Fruit fly (Drosophila melanogaster): ENCODE measurements around the gene ABCB7.

The ABCB7 gene

DNA sequence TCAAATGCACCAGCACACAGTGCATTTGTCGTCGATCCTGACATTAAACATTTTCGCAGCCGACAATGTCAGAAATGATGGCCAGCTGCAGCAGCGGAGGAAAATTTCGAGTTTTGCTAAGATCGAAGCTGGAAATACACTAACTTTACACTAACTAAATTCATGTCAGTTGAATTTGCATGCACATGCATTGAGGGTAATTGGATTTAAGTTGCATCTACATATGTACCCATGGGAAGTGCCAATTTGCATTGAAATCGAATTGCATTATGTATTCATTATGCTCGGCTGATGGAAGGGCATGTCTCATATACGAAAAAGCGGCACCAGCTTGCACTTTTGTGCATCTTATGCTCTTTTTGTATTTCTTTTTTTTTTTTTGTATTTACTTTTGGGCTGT, 33.4 kb upstream of the ABCB7 start:
- TF ChIP-seq CG17806 (tag; optimal IDR thresholded peaks at IDR 0.05) (peak; percentile 79), fd96Ca (GFP tag; IDR thresholded peaks at IDR 0.05) (peak; percentile 97), Pif1B (GFP tag; optimal IDR thresholded peaks at IDR 0.05) (peak; percentile 84), Pif1A (GFP tag; optimal IDR thresholded peaks at IDR 0.05) (peak; percentile 90), rn (GFP tag; IDR thresholded peaks at IDR 0.05) (peak; percentile 93), Ets98B (GFP tag; IDR thresholded peaks at IDR 0.05) (peak; percentile 97), CG10348 (GFP tag; IDR thresholded peaks at IDR 0.05) (peak; percentile 82), CG12605 (GFP tag; IDR thresholded peaks at IDR 0.05) (peak; percentile 88), CG14655 (GFP tag; optimal IDR thresholded peaks at IDR 0.05) (peak; percentile 87), CG15710 (tag; optimal IDR thresholded peaks at IDR 0.05) (peak; percentile 62), CG8159 (tag; optimal IDR thresholded peaks at IDR 0.05) (peak; percentile 83), Snoo (tag; optimal IDR thresholded peaks at IDR 0.05) (peak; percentile 90), D1 (tag; optimal IDR thresholded peaks at IDR 0.05) (no peak), CG4496 (GFP tag; IDR thresholded peaks at IDR 0.05) (peak; percentile 96), CG9948 (tag; optimal IDR thresholded peaks at IDR 0.05) (peak; percentile 71), EcR (GFP tag; optimal IDR thresholded peaks at IDR 0.05) (no peak), CG32121 (GFP tag; IDR thresholded peaks at IDR 0.05) (peak; percentile 95), CG13204 (GFP tag; optimal IDR thresholded peaks at IDR 0.05) (no peak), CG34367 (tag; optimal IDR thresholded peaks at IDR 0.05) (peak; percentile 30), gl (tag; optimal IDR thresholded peaks at IDR 0.05) (peak; percentile 67), CG8301 (tag; optimal IDR thresholded peaks at IDR 0.05) (peak; percentile 86)

DNA sequence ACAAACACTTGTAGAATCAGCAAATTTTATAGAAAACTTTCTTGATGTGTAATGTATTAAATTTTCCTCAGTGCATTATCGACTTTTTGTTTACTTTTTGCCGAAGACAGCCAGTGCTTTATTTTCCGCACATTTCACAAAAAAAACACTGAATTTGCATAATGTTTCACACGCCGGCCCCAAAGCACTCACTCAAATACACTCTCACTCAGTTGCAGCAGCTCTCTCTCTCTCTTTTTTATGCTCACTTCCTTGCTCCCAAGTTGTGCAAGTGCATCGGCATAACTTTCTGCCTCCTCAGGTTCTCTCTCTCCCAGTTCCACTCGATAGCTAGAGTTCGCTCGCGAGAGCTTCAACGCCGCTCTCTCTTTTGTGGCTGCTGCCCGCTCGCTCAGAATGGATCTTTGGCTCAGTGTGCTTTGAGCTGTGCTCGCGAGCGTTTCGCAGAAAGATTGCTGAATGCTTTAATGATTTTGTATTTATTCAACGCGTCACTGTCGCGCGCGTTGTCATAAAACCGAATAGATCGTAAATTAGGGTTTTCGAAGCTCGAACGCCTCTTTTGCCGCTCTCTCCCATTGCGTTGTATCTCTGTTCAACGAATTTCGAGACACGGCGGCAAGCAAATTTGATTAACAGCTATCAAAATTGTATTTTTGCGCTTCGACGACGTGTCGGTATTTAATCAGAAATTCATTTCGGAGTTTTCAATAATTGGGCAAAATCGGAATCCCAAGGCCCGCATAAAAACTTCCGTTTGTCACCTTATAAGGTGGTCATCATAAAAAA, 31.8 kb upstream of the ABCB7 start:
- peak; percentile 81 for TF ChIP-seq CG4496 (GFP tag; IDR thresholded peaks at IDR 0.05)
- 0 out of 2 replicates have a peak, but pooled peaks have one; percentile 12 for TF ChIP-seq rn (GFP tag; IDR thresholded peaks at IDR 0.05)
- TF ChIP-seq CG13204 (GFP tag; optimal IDR thresholded peaks at IDR 0.05): peak; percentile 46
- TF ChIP-seq CG8301 (tag; optimal IDR thresholded peaks at IDR 0.05): peak; percentile 59
- TF ChIP-seq CG9948 (tag; optimal IDR thresholded peaks at IDR 0.05): peak; percentile 23
- TF ChIP-seq CG8159 (tag; optimal IDR thresholded peaks at IDR 0.05): peak; percentile 55
- TF ChIP-seq CG17806 (tag; optimal IDR thresholded peaks at IDR 0.05): peak; percentile 47
- TF ChIP-seq CG12605 (GFP tag; IDR thresholded peaks at IDR 0.05): peak; percentile 92
- TF ChIP-seq CG14655 (GFP tag; optimal IDR thresholded peaks at IDR 0.05): peak; percentile 82
- peak; percentile 60; the same call in 1 of the 2 replicates for TF ChIP-seq CG32121 (GFP tag; IDR thresholded peaks at IDR 0.05)
- TF ChIP-seq Pif1A (GFP tag; optimal IDR thresholded peaks at IDR 0.05): peak; percentile 76
- TF ChIP-seq CG34367 (tag; optimal IDR thresholded peaks at IDR 0.05): peak; percentile 9
- TF ChIP-seq Snoo (tag; optimal IDR thresholded peaks at IDR 0.05): peak; percentile 31
- no peak for TF ChIP-seq CG15710 (tag; optimal IDR thresholded peaks at IDR 0.05)
- peak; percentile 77 for TF ChIP-seq EcR (GFP tag; optimal IDR thresholded peaks at IDR 0.05)
- peak; percentile 53 for TF ChIP-seq gl (tag; optimal IDR thresholded peaks at IDR 0.05)
- no peak for TF ChIP-seq D1 (tag; optimal IDR thresholded peaks at IDR 0.05)
- TF ChIP-seq fd96Ca (GFP tag; IDR thresholded peaks at IDR 0.05): peak; percentile 68
- TF ChIP-seq CG10348 (GFP tag; IDR thresholded peaks at IDR 0.05): no peak
- peak; percentile 85 for TF ChIP-seq Ets98B (GFP tag; IDR thresholded peaks at IDR 0.05)
- peak; percentile 88 for TF ChIP-seq Pif1B (GFP tag; optimal IDR thresholded peaks at IDR 0.05)

DNA sequence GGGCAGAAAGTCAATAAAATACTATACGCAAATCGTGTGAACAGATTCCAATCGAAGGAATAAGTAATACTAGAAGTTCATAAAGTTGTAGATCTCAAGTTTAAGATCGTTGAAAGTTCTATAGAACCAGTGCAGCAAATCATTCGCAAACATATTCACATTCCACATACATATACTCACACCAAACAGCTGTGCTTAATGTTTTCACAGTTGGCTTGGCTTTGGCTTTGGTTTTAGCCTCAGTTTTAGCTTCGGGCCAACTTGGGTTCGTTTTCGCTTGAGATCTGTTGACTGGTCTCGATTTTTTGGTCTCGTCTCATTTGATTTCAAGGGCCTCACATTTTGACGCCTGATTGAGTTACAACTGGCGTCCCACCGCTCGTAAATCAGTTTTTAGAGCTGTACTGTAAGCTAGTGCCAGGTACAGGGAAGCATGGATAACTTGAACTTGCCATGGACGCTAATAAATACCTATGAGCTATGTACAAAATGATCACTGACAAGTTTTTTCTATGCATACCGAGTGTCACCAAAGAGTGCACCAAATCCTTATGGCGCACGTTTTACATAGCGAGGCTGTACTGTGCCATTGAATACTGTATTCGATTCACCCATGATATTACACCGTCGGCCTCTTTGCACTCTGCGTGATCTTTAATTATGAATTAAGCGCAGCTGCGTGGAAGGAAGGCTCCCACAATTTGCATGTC, 30.9 kb upstream of the ABCB7 start:
- TF ChIP-seq CG8301 (tag; optimal IDR thresholded peaks at IDR 0.05): peak; percentile 64
- TF ChIP-seq Pif1B (GFP tag; optimal IDR thresholded peaks at IDR 0.05): peak; percentile 79
- peak; percentile 79 for TF ChIP-seq gl (tag; optimal IDR thresholded peaks at IDR 0.05)
- no peak for TF ChIP-seq D1 (tag; optimal IDR thresholded peaks at IDR 0.05)
- peak; percentile 89 for TF ChIP-seq CG15710 (tag; optimal IDR thresholded peaks at IDR 0.05)
- TF ChIP-seq Ets98B (GFP tag; IDR thresholded peaks at IDR 0.05): peak; percentile 80
- TF ChIP-seq CG12605 (GFP tag; IDR thresholded peaks at IDR 0.05): peak; percentile 47; the same call in 1 of the 2 replicates
- TF ChIP-seq EcR (GFP tag; optimal IDR thresholded peaks at IDR 0.05): peak; percentile 4
- TF ChIP-seq CG13204 (GFP tag; optimal IDR thresholded peaks at IDR 0.05): peak; percentile 79
- TF ChIP-seq fd96Ca (GFP tag; IDR thresholded peaks at IDR 0.05): peak; percentile 85
- peak; percentile 70 for TF ChIP-seq Snoo (tag; optimal IDR thresholded peaks at IDR 0.05)
- peak; percentile 72 for TF ChIP-seq CG14655 (GFP tag; optimal IDR thresholded peaks at IDR 0.05)
- TF ChIP-seq CG9948 (tag; optimal IDR thresholded peaks at IDR 0.05): peak; percentile 75
- TF ChIP-seq CG32121 (GFP tag; IDR thresholded peaks at IDR 0.05): peak; percentile 79
- TF ChIP-seq CG10348 (GFP tag; IDR thresholded peaks at IDR 0.05): 0 out of 2 replicates have a peak, but pooled peaks have one; percentile 53
- peak; percentile 81 for TF ChIP-seq CG17806 (tag; optimal IDR thresholded peaks at IDR 0.05)
- TF ChIP-seq CG8159 (tag; optimal IDR thresholded peaks at IDR 0.05): peak; percentile 85
- TF ChIP-seq Pif1A (GFP tag; optimal IDR thresholded peaks at IDR 0.05): peak; percentile 78
- TF ChIP-seq CG4496 (GFP tag; IDR thresholded peaks at IDR 0.05): peak; percentile 86
- TF ChIP-seq CG34367 (tag; optimal IDR thresholded peaks at IDR 0.05): peak; percentile 85
- TF ChIP-seq rn (GFP tag; IDR thresholded peaks at IDR 0.05): peak; percentile 53

DNA sequence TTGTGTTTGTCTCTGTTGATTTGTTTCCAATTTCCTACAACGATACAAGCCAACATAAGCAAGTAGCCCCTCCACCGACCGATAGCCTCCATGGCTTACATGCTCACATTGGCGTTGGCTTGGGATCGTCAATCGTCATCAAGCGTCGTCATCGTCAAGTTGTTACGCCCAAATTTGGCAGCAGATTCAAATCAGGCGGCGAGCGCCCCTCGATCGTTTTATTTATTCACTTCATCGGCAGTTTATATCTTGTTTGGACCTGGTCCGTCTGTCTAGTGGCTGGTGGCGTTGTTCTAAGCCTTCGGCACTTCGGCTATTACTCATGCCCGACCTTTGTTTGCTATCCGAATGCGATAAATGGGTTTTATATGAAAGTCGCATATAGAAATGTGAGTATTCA, 28.0 kb upstream of the ABCB7 start:
- no peak for TF ChIP-seq CG12605 (GFP tag; IDR thresholded peaks at IDR 0.05)
- TF ChIP-seq Pif1B (GFP tag; optimal IDR thresholded peaks at IDR 0.05): no peak
- TF ChIP-seq fd96Ca (GFP tag; IDR thresholded peaks at IDR 0.05): no peak
- TF ChIP-seq gl (tag; optimal IDR thresholded peaks at IDR 0.05): no peak
- no peak for TF ChIP-seq CG9948 (tag; optimal IDR thresholded peaks at IDR 0.05)
- TF ChIP-seq CG4496 (GFP tag; IDR thresholded peaks at IDR 0.05): no peak
- no peak for TF ChIP-seq CG13204 (GFP tag; optimal IDR thresholded peaks at IDR 0.05)
- TF ChIP-seq CG10348 (GFP tag; IDR thresholded peaks at IDR 0.05): no peak
- no peak for TF ChIP-seq rn (GFP tag; IDR thresholded peaks at IDR 0.05)
- TF ChIP-seq CG17806 (tag; optimal IDR thresholded peaks at IDR 0.05): no peak
- TF ChIP-seq Ets98B (GFP tag; IDR thresholded peaks at IDR 0.05): no peak
- no peak for TF ChIP-seq CG32121 (GFP tag; IDR thresholded peaks at IDR 0.05)
- TF ChIP-seq CG34367 (tag; optimal IDR thresholded peaks at IDR 0.05): no peak
- no peak for TF ChIP-seq CG15710 (tag; optimal IDR thresholded peaks at IDR 0.05)
- TF ChIP-seq CG8159 (tag; optimal IDR thresholded peaks at IDR 0.05): no peak

Data from whole organism, pupa.